Worm (Caenorhabditis elegans) whole organism, young adult: ENCODE measurements around the gene C49C3.20.

Experiments used
- C06A6.2 ChIP-seq: fragments of 200-800 bp; sonication (Bioruptor generic); conservative IDR thresholded peaks from 2 replicates; pipeline ENCODE4 v1.3.6; 2022; ENCODE audit warnings: missing genetic modification characterization, missing compliant biosample characterization
- D2030.7 ChIP-seq: fragments of 200-800 bp; sonication (Bioruptor generic); IDR thresholded peaks from 2 replicates; pipeline ENCODE4 v1.3.6; 2022; ENCODE audit warnings: missing genetic modification reagents, missing genetic modification characterization, missing compliant biosample characterization
- F37B4.10 ChIP-seq: fragments of 200-800 bp; sonication (Bioruptor generic); IDR thresholded peaks from 2 replicates; pipeline ENCODE4 v1.3.6; 2022; ENCODE audit warnings: missing genetic modification characterization, missing compliant biosample characterization
- F55B11.4 ChIP-seq: sonication (generic microtip); optimal IDR thresholded peaks from 2 replicates; lab custom pipeline; 2016; ENCODE audit warnings: missing compliant biosample characterization, missing genetic modification characterization, borderline replicate concordance; ENCODE audit not compliant: insufficient read depth
- T07F8.4 ChIP-seq: sonication (generic microtip); optimal IDR thresholded peaks from 2 replicates; lab custom pipeline; 2016; ENCODE audit warnings: mild to moderate bottlenecking, missing genetic modification characterization, moderate library complexity, missing compliant biosample characterization
- ZK185.1 ChIP-seq: sonication (generic microtip); optimal IDR thresholded peaks from 2 replicates; lab custom pipeline; 2016; ENCODE audit warnings: mild to moderate bottlenecking, missing genetic modification characterization, missing compliant biosample characterization; ENCODE audit not compliant: poor library complexity, severe bottlenecking
- aptf-2 ChIP-seq: fragments of 200-800 bp; sonication (Bioruptor generic); conservative IDR thresholded peaks from 2 replicates; pipeline ENCODE4 v1.3.6; 2022; ENCODE audit warnings: missing genetic modification reagents, missing genetic modification characterization, missing compliant biosample characterization
- attf-6 ChIP-seq: fragments of 200-800 bp; sonication (Bioruptor generic); IDR thresholded peaks from 2 replicates; pipeline ENCODE4 v1.3.6; 2022; ENCODE audit warnings: missing genetic modification reagents, missing genetic modification characterization, missing compliant biosample characterization
- bed-1 ChIP-seq: fragments of 200-800 bp; sonication (Bioruptor generic); IDR thresholded peaks from 2 replicates; pipeline ENCODE4 v1.3.6; 2022; ENCODE audit warnings: missing genetic modification reagents, missing genetic modification characterization, missing compliant biosample characterization
- cebp-2 ChIP-seq: fragments of 200-800 bp; sonication (Bioruptor generic); IDR thresholded peaks from 2 replicates; pipeline ENCODE4 v1.3.6; 2022; ENCODE audit warnings: missing genetic modification characterization, missing compliant biosample characterization
- ceh-40 ChIP-seq: fragments of 200-800 bp; sonication (Bioruptor generic); IDR thresholded peaks from 2 replicates; pipeline ENCODE4 v1.3.6; 2022; ENCODE audit warnings: missing genetic modification characterization, missing compliant biosample characterization
- ceh-58 ChIP-seq: fragments of 200-800 bp; sonication (Bioruptor generic); IDR thresholded peaks from 2 replicates; pipeline ENCODE4 v1.3.6; 2022; ENCODE audit warnings: missing genetic modification characterization, missing compliant biosample characterization
- ceh-79 ChIP-seq: sonication (generic microtip); optimal IDR thresholded peaks from 2 replicates; lab custom pipeline; 2017; ENCODE audit warnings: mild to moderate bottlenecking, missing genetic modification characterization, missing compliant biosample characterization
- chd-7 ChIP-seq: sonication (generic microtip); optimal IDR thresholded peaks from 2 replicates; lab custom pipeline; 2016; ENCODE audit warnings: mild to moderate bottlenecking, missing genetic modification characterization, moderate library complexity, missing compliant biosample characterization
- die-1 ChIP-seq: sonication (generic microtip); optimal IDR thresholded peaks from 2 replicates; lab custom pipeline; 2016; ENCODE audit warnings: missing genotype, mild to moderate bottlenecking, missing genetic modification characterization, missing compliant biosample characterization
- egl-18 ChIP-seq: fragments of 200-800 bp; sonication (Bioruptor generic); IDR thresholded peaks from 2 replicates; pipeline ENCODE4 v1.3.6; 2022; ENCODE audit warnings: missing genetic modification reagents, missing genetic modification characterization, missing compliant biosample characterization
- ekl-4 ChIP-seq: fragments of 200-800 bp; sonication (Bioruptor generic); IDR thresholded peaks from 2 replicates; pipeline ENCODE4 v1.3.6; 2022; ENCODE audit warnings: missing genetic modification reagents, missing genetic modification characterization, missing compliant biosample characterization
- ets-4 ChIP-seq: fragments of 200-800 bp; sonication (Bioruptor generic); optimal IDR thresholded peaks from 2 replicates; lab custom pipeline; 2018; ENCODE audit warnings: mild to moderate bottlenecking, missing genetic modification characterization, missing compliant biosample characterization
- hmg-1.2 ChIP-seq: fragments of 200-800 bp; sonication (Bioruptor generic); IDR thresholded peaks from 2 replicates; pipeline ENCODE4 v1.3.6; 2022; ENCODE audit warnings: missing genetic modification reagents, missing genetic modification characterization, missing compliant biosample characterization
- lin-54 ChIP-seq: fragments of 200-800 bp; sonication (Bioruptor generic); optimal IDR thresholded peaks from 2 replicates; lab custom pipeline; 2018; ENCODE audit warnings: mild to moderate bottlenecking, missing genetic modification characterization, missing compliant biosample characterization
- lsl-1 ChIP-seq: fragments of 200-800 bp; sonication (Bioruptor generic); optimal IDR thresholded peaks from 2 replicates; lab custom pipeline; 2018; ENCODE audit warnings: mild to moderate bottlenecking, missing genetic modification characterization, moderate library complexity, missing compliant biosample characterization
- mcd-1 ChIP-seq: fragments of 200-800 bp; sonication (Bioruptor generic); IDR thresholded peaks from 2 replicates; pipeline ENCODE4 v1.3.6; 2022; ENCODE audit warnings: missing genetic modification reagents, missing genetic modification characterization, missing compliant biosample characterization
- mes-4 ChIP-seq: sonication (generic microtip); optimal IDR thresholded peaks from 2 replicates; lab custom pipeline; 2016; ENCODE audit warnings: missing genotype, missing genetic modification characterization, missing compliant biosample characterization
- nfya-1 ChIP-seq: sonication (generic microtip); optimal IDR thresholded peaks from 2 replicates; lab custom pipeline; 2017; ENCODE audit warnings: antibody characterized with exemption, missing compliant biosample characterization, missing genetic modification characterization, borderline replicate concordance; ENCODE audit not compliant: insufficient read depth
- nhr-120 ChIP-seq: fragments of 200-800 bp; sonication (Bioruptor generic); IDR thresholded peaks from 2 replicates; pipeline ENCODE4 v1.3.6; 2022; ENCODE audit warnings: missing genetic modification characterization, missing compliant biosample characterization
- nhr-80 ChIP-seq: sonication (generic microtip); optimal IDR thresholded peaks from 2 replicates; lab custom pipeline; 2016; ENCODE audit warnings: missing genetic modification characterization, missing compliant biosample characterization
- nhr-90 ChIP-seq: sonication (generic microtip); optimal IDR thresholded peaks from 2 replicates; lab custom pipeline; 2016; ENCODE audit warnings: missing genotype, mild to moderate bottlenecking, missing genetic modification characterization, missing compliant biosample characterization
- rcor-1 ChIP-seq: fragments of 200-800 bp; sonication (Bioruptor generic); IDR thresholded peaks from 2 replicates; pipeline ENCODE4 v1.3.6; 2022; ENCODE audit warnings: missing genetic modification reagents, missing genetic modification characterization, missing compliant biosample characterization
- rec-8 ChIP-seq, 2 experiments: sonication (generic microtip); optimal IDR thresholded peaks; 2 replicates each; lab custom pipeline; 2016; ENCODE audit warnings: mild to moderate bottlenecking in 2 of 2, missing genetic modification characterization in 2 of 2, missing genetic modification reagents in 2 of 2, missing genotype in 2 of 2, missing biosample characterization in 1 of 2, missing compliant biosample characterization in 1 of 2, moderate library complexity in 1 of 2
- repo-1 ChIP-seq: sonication (generic microtip); optimal IDR thresholded peaks from 2 replicates; lab custom pipeline; 2017; ENCODE audit warnings: mild to moderate bottlenecking, missing genetic modification characterization, missing compliant biosample characterization
- sptf-2 ChIP-seq: fragments of 200-800 bp; sonication (Bioruptor generic); optimal IDR thresholded peaks from 2 replicates; lab custom pipeline; 2018; ENCODE audit warnings: mild to moderate bottlenecking, missing genetic modification characterization, missing compliant biosample characterization
- tbp1 ChIP-seq: fragments of 200-800 bp; sonication (Bioruptor generic); optimal IDR thresholded peaks from 2 replicates; lab custom pipeline; 2018; ENCODE audit warnings: mild to moderate bottlenecking, missing genetic modification characterization, missing compliant biosample characterization
- tlf-1 ChIP-seq: fragments of 200-800 bp; sonication (Bioruptor generic); optimal IDR thresholded peaks from 2 replicates; lab custom pipeline; 2018; ENCODE audit warnings: mild to moderate bottlenecking, missing genetic modification characterization, missing compliant biosample characterization
- unc-130 ChIP-seq: sonication (generic microtip); optimal IDR thresholded peaks from 2 replicates; lab custom pipeline; 2016; ENCODE audit warnings: missing genetic modification reagents, missing genetic modification characterization, missing compliant biosample characterization
- unc-62 ChIP-seq: fragments of 150-350 bp; optimal IDR thresholded peaks from 2 replicates; lab custom pipeline; 2014; ENCODE audit warnings: missing biosample characterization, missing genetic modification reagents, missing genetic modification characterization
- ztf-25 ChIP-seq: fragments of 200-800 bp; sonication (Bioruptor generic); IDR thresholded peaks from 2 replicates; pipeline ENCODE4 v1.3.6; 2022; ENCODE audit warnings: missing genetic modification reagents, missing genetic modification characterization, missing compliant biosample characterization
- ztf-28 ChIP-seq: fragments of 200-800 bp; sonication (Bioruptor generic); IDR thresholded peaks from 2 replicates; pipeline ENCODE4 v1.3.6; 2022; ENCODE audit warnings: missing genetic modification reagents, missing genetic modification characterization, missing compliant biosample characterization

C49C3.20 gene

DNA sequence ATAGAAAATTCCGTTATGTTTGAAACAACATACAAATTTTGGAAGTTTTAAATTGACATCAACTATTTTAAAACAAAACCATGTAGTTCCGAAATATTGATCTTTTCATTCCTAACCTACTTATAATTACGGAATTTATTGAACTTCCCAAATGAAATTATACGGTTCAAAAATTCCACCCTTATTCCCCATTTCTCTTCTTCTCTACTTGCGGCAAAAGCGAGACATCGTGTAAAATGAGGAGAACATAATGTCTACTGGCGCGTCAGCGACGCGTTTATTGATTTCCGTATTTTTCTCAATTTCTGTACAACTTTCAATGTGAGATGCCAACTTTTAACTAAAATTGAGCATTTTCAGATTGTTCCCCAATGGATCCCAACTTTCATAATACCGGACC lies 12.5 kb upstream of the C49C3.20 start, which contains the start of gene ceh-88:
Gene ceh-88, plus strand, starts transcription at position 355 of the 400 bp plus-strand sequence.
- TF ChIP-seq D2030.7 (no peak), nfya-1 (tag; lab: Kevin White, UChicago) (no peak), hmg-1.2 (GFP tag; lab: Robert Waterston, UW) (peak; percentile 53; the same call in 1 of the 2 replicates)
- TF ChIP-seq, all 124 proteins: peak for 1

- no peak for TF ChIP-seq hmg-1.2 (GFP tag; lab: Robert Waterston, UW)
- no peak for TF ChIP-seq lsl-1
- peak; percentile 56 for TF ChIP-seq nhr-80
Observed at ce11 chrIV:17320445-17320844, 4.1 kb upstream of the C49C3.20 start, which contains the start of gene C49C3.4. Gene C49C3.4, plus strand, starts transcription at chrIV:17320795.

DNA sequence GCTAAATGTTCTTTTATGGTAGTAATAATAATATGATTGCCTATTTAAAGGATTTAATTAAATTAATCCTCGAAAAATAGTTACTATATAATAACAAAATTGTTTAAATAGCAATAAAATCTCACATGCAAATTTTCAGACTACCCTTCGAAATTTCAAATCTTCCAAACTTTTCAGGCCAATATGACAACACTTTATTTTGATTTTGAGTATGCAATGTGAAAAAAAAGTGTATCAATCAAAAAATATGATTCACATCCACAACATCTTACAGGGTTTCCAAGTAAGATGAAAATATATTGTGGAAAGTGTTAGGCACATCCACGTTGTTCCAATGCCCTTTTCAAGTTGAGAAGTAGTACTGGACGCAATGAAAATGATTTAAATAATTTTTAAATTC lies 4.5 kb downstream of the C49C3.20 start, which contains the start of gene snf-9:
Gene snf-9, plus strand, starts transcription at position 301 of the 400 bp plus-strand sequence.
- TF ChIP-seq mcd-1 (GFP tag; lab: Robert Waterston, UW) (no peak), nhr-90 (no peak), ekl-4 (GFP tag; lab: Robert Waterston, UW) (no peak), sptf-2 (GFP tag; lab: Kevin White, UChicago) (no peak), rcor-1 (GFP tag; lab: Robert Waterston, UW) (no peak), ZK185.1 (tag; lab: Kevin White, UChicago) (no peak), F55B11.4 (tag; lab: Kevin White, UChicago) (no peak), mes-4 (tag; lab: Kevin White, UChicago) (no peak), lin-54 (GFP tag; lab: Kevin White, UChicago) (no peak), ets-4 (no peak), nhr-120 (GFP tag; lab: Robert Waterston, UW) (no peak), tlf-1 (GFP tag; lab: Kevin White, UChicago) (no peak), T07F8.4 (tag; lab: Kevin White, UChicago) (no peak), die-1 (no peak), unc-62 (GFP tag; lab: Kevin White, UChicago) (no peak), ztf-25 (GFP tag; lab: Robert Waterston, UW) (no peak), chd-7 (no peak), egl-18 (no peak), cebp-2 (GFP tag; lab: Robert Waterston, UW) (no peak)

DNA sequence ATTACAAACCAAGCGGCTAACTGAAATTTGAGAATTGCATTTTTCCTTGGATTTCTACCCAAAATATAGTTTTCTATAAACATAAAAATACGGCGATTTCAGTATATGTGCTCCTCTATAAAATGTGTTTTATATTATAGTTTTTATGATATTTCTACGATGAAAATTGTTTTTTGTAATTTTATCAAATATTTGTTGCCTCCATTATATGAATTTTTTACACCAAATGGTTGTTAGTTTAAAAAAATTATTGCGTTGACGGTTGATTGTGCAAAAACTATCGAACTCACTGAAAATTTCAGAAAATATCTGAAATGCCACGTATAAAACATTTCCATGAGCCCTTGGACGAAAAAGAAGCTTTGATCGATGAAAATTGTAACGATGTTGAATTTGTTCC lies 8.1 kb downstream of the C49C3.20 start, which contains the start of gene T28F3.9:
Gene T28F3.9, plus strand, starts transcription at position 301 of the 400 bp plus-strand sequence.
- TF ChIP-seq bed-1 (GFP tag; lab: Robert Waterston, UW) = no peak
- TF ChIP-seq F37B4.10 = no peak
- TF ChIP-seq aptf-2 = no peak
- no peak for TF ChIP-seq ceh-58
- TF ChIP-seq sptf-2 (GFP tag; lab: Kevin White, UChicago) = no peak
- TF ChIP-seq ztf-28 = no peak
- no peak for TF ChIP-seq repo-1
- no peak for TF ChIP-seq unc-130
- TF ChIP-seq rec-8 (tag; optimal IDR thresholded peaks at IDR 0.05; lab: Kevin White, UChicago) = no peak
- TF ChIP-seq tbp1 = no peak
- TF ChIP-seq C06A6.2 (GFP tag; lab: Robert Waterston, UW) = no peak
- no peak for TF ChIP-seq ceh-40 (GFP tag; lab: Robert Waterston, UW)
- no peak for TF ChIP-seq attf-6 (GFP tag; lab: Robert Waterston, UW)
- no peak for TF ChIP-seq ceh-79 (tag; lab: Kevin White, UChicago)
